Fruit fly (Drosophila melanogaster): ENCODE measurements around the gene Kap-alpha3.

Kap-alpha3 gene

dm6 chr3R:9613124-9613523, 35.6 kb upstream of the Kap-alpha3 start (continued):
- 0 out of 2 replicates have a peak, but pooled peaks have one; percentile 8 for TF ChIP-seq CG17612 (GFP tag; IDR thresholded peaks at IDR 0.05)
- TF ChIP-seq CG17802 (tag; optimal IDR thresholded peaks at IDR 0.05), result no peak
- TF ChIP-seq salm (tag; optimal IDR thresholded peaks at IDR 0.05), result no peak
- peak; percentile 37 for TF ChIP-seq CG13894 (tag; optimal IDR thresholded peaks at IDR 0.05)
- no peak for TF ChIP-seq CG11560 (tag; IDR thresholded peaks at IDR 0.05)
- TF ChIP-seq BtbVII (GFP tag; optimal IDR thresholded peaks at IDR 0.05), result peak; percentile 58
- TF ChIP-seq Hr3 (GFP tag; optimal IDR thresholded peaks at IDR 0.05), result peak; percentile 45
- TF ChIP-seq CG8924 (tag; optimal IDR thresholded peaks at IDR 0.05), result peak; percentile 15
- TF ChIP-seq HLHmδ (GFP tag; optimal IDR thresholded peaks at IDR 0.05), result no peak
- peak; percentile 47 for TF ChIP-seq az2 (GFP tag; optimal IDR thresholded peaks at IDR 0.05)
- TF ChIP-seq unc-4 (GFP tag; IDR thresholded peaks at IDR 0.05; ENCODE audit: partially characterized antibody), result no peak
- TF ChIP-seq CG10147 (GFP tag; optimal IDR thresholded peaks at IDR 0.05), result peak; percentile 65
- peak; percentile 60 for TF ChIP-seq cwo (GFP tag; optimal IDR thresholded peaks at IDR 0.05)
- peak; percentile 30 to 72 for TF ChIP-seq Hr51 (GFP tag; optimal IDR thresholded peaks at IDR 0.05)
- TF ChIP-seq CG14965 (GFP tag; optimal IDR thresholded peaks at IDR 0.05; ENCODE audit: borderline replicate concordance), result no peak
- peak; percentile 53 for TF ChIP-seq org-1 (GFP tag; optimal IDR thresholded peaks at IDR 0.05)
- TF ChIP-seq Hsf (GFP tag; optimal IDR thresholded peaks at IDR 0.05), result peak; percentile 56
- TF ChIP-seq grn (GFP tag; optimal IDR thresholded peaks at IDR 0.05), result no peak
- TF ChIP-seq CG9437 (GFP tag; optimal IDR thresholded peaks at IDR 0.05), result peak; percentile 39
- peak; percentile 39 for TF ChIP-seq CG4854 (GFP tag; optimal IDR thresholded peaks at IDR 0.05)
- TF ChIP-seq emc (GFP tag; optimal IDR thresholded peaks at IDR 0.05), result peak; percentile 52
- TF ChIP-seq eve (GFP tag; optimal IDR thresholded peaks at IDR 0.05), result peak in 1 of 2 experiments; percentile 56
- peak; percentile 59 for TF ChIP-seq ttk (GFP tag; IDR thresholded peaks at IDR 0.05)
- TF ChIP-seq Meics (GFP tag; optimal IDR thresholded peaks at IDR 0.05), result peak; percentile 69
- peak; percentile 33; the same call in 1 of the 2 replicates for TF ChIP-seq MBD-R2 (GFP tag; IDR thresholded peaks at IDR 0.05)
- no peak for TF ChIP-seq usp (GFP tag; optimal IDR thresholded peaks at IDR 0.05)
- peak; percentile 59; the same call in 1 of the 2 replicates for TF ChIP-seq CG10366 (GFP tag; IDR thresholded peaks at IDR 0.05)
- TF ChIP-seq CG4424 (GFP tag; optimal IDR thresholded peaks at IDR 0.05), result peak; percentile 62
- TF ChIP-seq ranshi (GFP tag; IDR thresholded peaks at IDR 0.05), result peak; percentile 68; the same call in 1 of the 2 replicates
- TF ChIP-seq klu (GFP tag; IDR thresholded peaks at IDR 0.05), result 0 out of 2 replicates have a peak, but pooled peaks have one; percentile 33
- TF ChIP-seq CG9876 (GFP tag; optimal IDR thresholded peaks at IDR 0.05), result no peak
- TF ChIP-seq CG12659 (GFP tag; optimal IDR thresholded peaks at IDR 0.05), result peak; percentile 10
- peak; percentile 22 for TF ChIP-seq CG12155 (GFP tag; optimal IDR thresholded peaks at IDR 0.05)
- TF ChIP-seq Spps (tag; optimal IDR thresholded peaks at IDR 0.05), result no peak
- peak; percentile 67 for TF ChIP-seq mam (GFP tag; optimal IDR thresholded peaks at IDR 0.05)
- TF ChIP-seq Dll (GFP tag; IDR thresholded peaks at IDR 0.05; ENCODE audit: partially characterized antibody), result no peak
- TF ChIP-seq CG2116 (GFP tag; optimal IDR thresholded peaks at IDR 0.05), result no peak
- peak; percentile 7 for TF ChIP-seq MTF-1 (GFP tag; optimal IDR thresholded peaks at IDR 0.05; ENCODE audit: borderline replicate concordance)
- TF ChIP-seq Nf-YB (GFP tag; optimal IDR thresholded peaks at IDR 0.05), result peak; percentile 9
- peak; percentile 13 for TF ChIP-seq nerfin-1 (tag; optimal IDR thresholded peaks at IDR 0.05)
- TF ChIP-seq so (GFP tag; IDR thresholded peaks at IDR 0.05), result 0 out of 3 replicates have a peak, but pooled peaks have one; percentile 51
- no peak for TF ChIP-seq bowl (GFP tag; IDR thresholded peaks at IDR 0.05)
- TF ChIP-seq TFAM (GFP tag; optimal IDR thresholded peaks at IDR 0.05), result no peak
- no peak for TF ChIP-seq pfk (GFP tag; optimal IDR thresholded peaks at IDR 0.05)
- no peak for TF ChIP-seq CG33557 (GFP tag; optimal IDR thresholded peaks at IDR 0.05)
- no peak for TF ChIP-seq repo (GFP tag; optimal IDR thresholded peaks at IDR 0.05)
- TF ChIP-seq kah (GFP tag; optimal IDR thresholded peaks at IDR 0.05), result no peak
- TF ChIP-seq CG10654 (GFP tag; optimal IDR thresholded peaks at IDR 0.05), result peak; percentile 43
- no peak for TF ChIP-seq Neu2 (GFP tag; optimal IDR thresholded peaks at IDR 0.05; ENCODE audit: borderline replicate concordance)
- peak; percentile 22 for TF ChIP-seq pb (GFP tag; optimal IDR thresholded peaks at IDR 0.05)

All from whole organism, embryonic.